Fruit fly (Drosophila melanogaster) S2 (cell line): ENCODE measurements around the gene CG31952.
A peak's percentile ranks its signal among the peaks of the same experiment; 100 is the strongest.
"Not testable (repeated sequence)": the region's sequence is repeated elsewhere in the genome, so short reads cannot be mapped to it uniquely, and the experiment has no call there.

Experiments used
- CG8478 ChIP-seq: fragments of >200 bp; optimal IDR thresholded peaks from 2 replicates; lab custom pipeline; 2018
- CTCF ChIP-seq, 2 experiments: fragments of >200 bp; optimal IDR thresholded peaks; 2 replicates each; lab custom pipeline; 2018

Gene CG31952

dm6 chr2L:3416527-3417304 lies at the start of gene CG31952:
CG31952 (plus strand) TSS chr2L:3416693.
- TF ChIP-seq CTCF (optimal IDR thresholded peaks at IDR 0.05; lab: Kevin White, UChicago) = no peak
- no peak for TF ChIP-seq CG8478 (lab: Kevin White, UChicago)

- no peak for TF ChIP-seq CTCF (optimal IDR thresholded peaks at IDR 0.05; lab: Kevin White, UChicago)
- TF ChIP-seq CG8478 (lab: Kevin White, UChicago) = no peak
Measured at dm6 chr2L:3368425-3368824, 48.1 kb upstream of the CG31952 start.

dm6 chr2L:3369083-3369653 lies 47.3 kb upstream of the CG31952 start:
- TF ChIP-seq CTCF (optimal IDR thresholded peaks at IDR 0.05; lab: Kevin White, UChicago) (no peak), CG8478 (lab: Kevin White, UChicago) (no peak)

dm6 chr2L:3369822-3370221 lies 46.7 kb upstream of the CG31952 start:
- TF ChIP-seq CTCF (optimal IDR thresholded peaks at IDR 0.05; lab: Kevin White, UChicago) (no peak), CG8478 (lab: Kevin White, UChicago) (no peak)

- TF ChIP-seq CTCF (optimal IDR thresholded peaks at IDR 0.05; lab: Kevin White, UChicago) = no peak
- TF ChIP-seq CG8478 (lab: Kevin White, UChicago) = no peak
Measured at dm6 chr2L:3370920-3371319, 45.6 kb upstream of the CG31952 start.

dm6 chr2L:3371340-3371739 lies 45.2 kb upstream of the CG31952 start:
- TF ChIP-seq CG8478 (lab: Kevin White, UChicago) (no peak), CTCF (optimal IDR thresholded peaks at IDR 0.05; lab: Kevin White, UChicago) (no peak)

- no peak for TF ChIP-seq CTCF (optimal IDR thresholded peaks at IDR 0.05; lab: Kevin White, UChicago)
- no peak for TF ChIP-seq CG8478 (lab: Kevin White, UChicago)
Measured at dm6 chr2L:3371776-3372383, 44.6 kb upstream of the CG31952 start.

dm6 chr2L:3372483-3372929 lies 44.0 kb upstream of the CG31952 start:
- TF ChIP-seq CTCF (optimal IDR thresholded peaks at IDR 0.05; lab: Kevin White, UChicago) (peak in 1 of 2 experiments; percentile 30), CG8478 (lab: Kevin White, UChicago) (no peak)

dm6 chr2L:3373242-3373641 lies 43.3 kb upstream of the CG31952 start, which contains the start of gene GramD1B:
GramD1B (minus strand) TSS chr2L:3373372.
- no peak for TF ChIP-seq CG8478 (lab: Kevin White, UChicago)
- peak in 1 of 2 experiments; percentile 7 for TF ChIP-seq CTCF (optimal IDR thresholded peaks at IDR 0.05; lab: Kevin White, UChicago)

- TF ChIP-seq CTCF (optimal IDR thresholded peaks at IDR 0.05; lab: Kevin White, UChicago) = no peak
- TF ChIP-seq CG8478 (lab: Kevin White, UChicago) = no peak
Measured at dm6 chr2L:3375611-3376010, 40.9 kb upstream of the CG31952 start, which contains the start of gene CG15412. CG15412 (minus strand) TSS chr2L:3375711.

dm6 chr2L:3376684-3377086 lies 39.8 kb upstream of the CG31952 start, which contains the start of the genes CG9662 and Ptpa:
CG9662 (minus strand) TSS chr2L:3376737.
Ptpa (plus strand) TSS chr2L:3377002.
- TF ChIP-seq CTCF (optimal IDR thresholded peaks at IDR 0.05; lab: Kevin White, UChicago) = no peak
- TF ChIP-seq CG8478 (lab: Kevin White, UChicago) = no peak

dm6 chr2L:3387643-3388042 lies 28.9 kb upstream of the CG31952 start, which contains the start of gene Sfp23F:
Sfp23F (minus strand) TSS chr2L:3387743.
- TF ChIP-seq CTCF (optimal IDR thresholded peaks at IDR 0.05; lab: Kevin White, UChicago) (no peak), CG8478 (lab: Kevin White, UChicago) (no peak)

- TF ChIP-seq CTCF (optimal IDR thresholded peaks at IDR 0.05; lab: Kevin White, UChicago); CG8478 (lab: Kevin White, UChicago): not testable (repeated sequence)
Measured at dm6 chr2L:3388396-3388795, 28.1 kb upstream of the CG31952 start, which contains the start of gene CG42460. CG42460 (minus strand) TSS chr2L:3388496.

dm6 chr2L:3397594-3398073 lies 18.9 kb upstream of the CG31952 start, which contains the start of gene CG34175:
CG34175 (plus strand) TSS chr2L:3398023.
- TF ChIP-seq CTCF (optimal IDR thresholded peaks at IDR 0.05; lab: Kevin White, UChicago) (no peak), CG8478 (lab: Kevin White, UChicago) (no peak)
